Worm (Caenorhabditis elegans) whole organism, dauer: Measurements from ENCODE around the gene C30A5.10.

ENCODE experiments used
- unc-62 ChIP-seq: sonication (generic microtip); optimal IDR thresholded peaks from 2 replicates; lab custom pipeline; 2017; ENCODE audit warnings: missing biosample characterization, missing genetic modification reagents, missing genetic modification characterization

C30A5.10 gene

ce11 chrIII:8209775-8210174 lies at the start of gene C30A5.10:
Gene C30A5.10 (minus strand): TSS chrIII:8209875.
- TF ChIP-seq unc-62 (GFP tag; lab: Kevin White, UChicago), result no peak

DNA sequence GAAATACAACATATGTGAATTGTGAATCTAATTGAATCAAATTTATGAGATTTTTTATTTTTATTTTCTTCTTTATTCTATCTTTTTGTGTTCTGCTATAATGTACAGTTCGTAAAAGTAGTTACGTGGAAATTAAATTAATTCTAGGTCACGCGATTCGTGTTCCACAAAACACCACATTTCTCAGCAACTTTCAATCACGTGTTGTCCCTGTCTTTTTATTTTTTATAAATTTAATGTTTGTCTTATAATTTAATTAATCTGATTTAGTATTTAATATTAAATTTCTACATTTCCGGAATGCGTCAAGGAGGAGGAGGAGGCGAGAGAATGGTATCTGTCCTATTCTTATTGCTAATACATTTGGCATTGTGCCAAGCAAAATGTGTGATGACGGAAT lies 48.4 kb upstream of the C30A5.10 start, which contains the start of gene ncr-2:
ncr-2 (plus strand) TSS at position 301 of the 400 bp plus-strand sequence.
- TF ChIP-seq unc-62 (GFP tag; lab: Kevin White, UChicago), result no peak

ce11 chrIII:8254938-8255337 lies 45.3 kb upstream of the C30A5.10 start, which contains the start of gene F09G8.5:
Gene F09G8.5 (plus strand): TSS chrIII:8254975.
- TF ChIP-seq unc-62 (GFP tag; lab: Kevin White, UChicago), result no peak

DNA sequence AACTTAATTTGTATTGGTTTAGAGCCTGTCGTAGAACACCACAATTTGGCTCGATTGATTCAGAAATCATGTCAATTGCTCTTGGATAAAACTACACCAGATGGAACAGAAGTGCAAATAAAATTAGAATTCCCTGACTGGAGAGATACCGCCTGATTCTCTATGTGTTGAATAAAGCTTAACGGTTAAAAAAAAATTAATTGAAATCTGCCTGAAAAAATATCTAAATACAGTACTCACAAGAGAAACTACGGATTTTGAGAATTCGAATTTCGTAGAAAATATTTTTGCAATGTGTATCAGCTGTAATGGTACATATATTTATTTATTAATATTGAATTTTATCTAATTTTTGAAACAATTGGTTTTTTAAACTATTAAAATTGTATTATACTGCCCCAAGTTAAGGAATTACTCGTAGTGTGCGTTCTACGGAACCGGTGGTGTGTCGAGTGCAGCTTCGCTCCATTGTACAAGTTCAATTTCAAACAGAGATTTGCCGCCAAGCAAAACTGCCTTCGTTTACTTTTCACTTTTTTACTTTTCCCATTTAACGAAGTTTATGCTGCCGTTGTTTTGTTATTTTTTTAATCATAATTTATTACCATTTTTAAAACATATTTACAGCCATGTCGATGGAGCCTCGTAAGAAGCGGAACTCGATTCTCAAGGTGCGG lies 40.5 kb upstream of the C30A5.10 start, which contains the start of gene knl-1:
knl-1 (plus strand) TSS at position 626 of the 677 bp plus-strand sequence.
- TF ChIP-seq unc-62 (GFP tag; lab: Kevin White, UChicago), result no peak

DNA sequence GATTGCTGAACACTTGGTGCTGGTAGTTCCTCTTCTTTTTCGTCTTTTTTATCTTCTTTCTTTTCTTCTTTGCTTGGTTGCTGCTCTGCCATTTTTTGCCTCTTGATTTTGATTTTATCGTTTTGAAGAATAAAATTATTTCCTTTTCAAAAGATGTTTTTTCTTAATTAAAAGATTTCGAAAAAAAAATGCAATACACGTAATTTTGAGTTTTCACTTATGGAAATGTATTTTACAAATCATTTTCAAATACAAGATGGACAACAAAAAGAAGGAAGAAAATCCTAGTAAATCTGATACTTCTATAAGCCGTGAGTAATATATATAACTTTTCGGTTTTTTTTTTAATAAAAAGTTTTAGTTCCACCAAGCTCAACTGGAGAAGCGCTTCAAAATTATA lies 39.7 kb upstream of the C30A5.10 start, which contains the start of the genes C02F5.10 and C02F5.2:
C02F5.10 (minus strand) TSS at position 101 of the 400 bp plus-strand sequence.
C02F5.2 (plus strand) TSS at position 239 of the 400 bp plus-strand sequence.
- TF ChIP-seq unc-62 (GFP tag; lab: Kevin White, UChicago), result no peak

ce11 chrIII:8247051-8247450 lies 37.4 kb upstream of the C30A5.10 start, which contains the start of gene C02F5.13:
Gene C02F5.13 (plus strand): TSS chrIII:8247351.
- TF ChIP-seq unc-62 (GFP tag; lab: Kevin White, UChicago), result no peak

DNA sequence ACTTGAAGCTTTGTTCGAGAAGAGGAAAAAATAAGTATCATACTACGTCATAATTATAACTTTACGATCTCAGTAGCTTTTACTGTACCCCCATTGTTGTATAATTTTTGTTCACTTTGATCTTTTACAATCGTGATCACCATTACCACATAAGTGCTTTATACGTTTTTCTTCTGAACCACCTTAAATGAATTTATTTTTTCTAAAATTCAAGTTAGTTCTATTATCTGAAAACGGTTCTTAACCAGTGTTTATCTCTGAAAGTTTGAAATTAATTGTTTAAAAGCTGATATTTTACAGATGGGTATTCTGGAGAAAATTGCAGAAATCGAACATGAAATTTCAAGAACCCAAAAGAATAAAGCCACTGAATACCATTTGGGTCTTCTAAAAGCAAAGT lies 35.9 kb upstream of the C30A5.10 start, which contains the start of gene C02F5.3:
C02F5.3 (plus strand) TSS at position 301 of the 400 bp plus-strand sequence.
- no peak for TF ChIP-seq unc-62 (GFP tag; lab: Kevin White, UChicago)

ce11 chrIII:8244052-8244451 lies 34.4 kb upstream of the C30A5.10 start, which contains the start of the genes pbs-6 and cids-1:
Gene pbs-6 (minus strand): TSS chrIII:8244092.
Gene cids-1 (plus strand): TSS chrIII:8244445.
- no peak for TF ChIP-seq unc-62 (GFP tag; lab: Kevin White, UChicago)

DNA sequence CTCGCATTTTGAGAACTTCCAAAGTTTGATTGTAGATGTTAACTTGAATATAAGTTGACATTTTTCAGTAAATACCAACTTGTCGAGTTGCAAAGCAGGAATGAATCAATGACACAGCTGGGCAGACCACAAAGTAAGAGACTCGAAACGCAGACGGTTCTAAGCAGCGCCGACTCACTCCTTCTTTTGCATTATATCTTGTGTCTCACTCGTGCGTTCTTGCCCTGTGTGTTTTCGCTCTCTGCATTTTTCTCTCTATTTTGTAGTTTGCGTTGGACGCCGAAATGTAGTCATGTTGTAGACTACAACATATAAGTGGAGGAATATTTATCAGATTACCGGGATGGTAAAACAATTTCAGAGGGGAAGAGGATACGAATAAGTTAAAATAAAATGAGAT lies 33.1 kb upstream of the C30A5.10 start, which contains the start of gene C02F5.12:
C02F5.12 (minus strand) TSS at position 221 of the 400 bp plus-strand sequence.
- no peak for TF ChIP-seq unc-62 (GFP tag; lab: Kevin White, UChicago)

ce11 chrIII:8240948-8241347 lies 31.3 kb upstream of the C30A5.10 start:
- no peak for TF ChIP-seq unc-62 (GFP tag; lab: Kevin White, UChicago)

DNA sequence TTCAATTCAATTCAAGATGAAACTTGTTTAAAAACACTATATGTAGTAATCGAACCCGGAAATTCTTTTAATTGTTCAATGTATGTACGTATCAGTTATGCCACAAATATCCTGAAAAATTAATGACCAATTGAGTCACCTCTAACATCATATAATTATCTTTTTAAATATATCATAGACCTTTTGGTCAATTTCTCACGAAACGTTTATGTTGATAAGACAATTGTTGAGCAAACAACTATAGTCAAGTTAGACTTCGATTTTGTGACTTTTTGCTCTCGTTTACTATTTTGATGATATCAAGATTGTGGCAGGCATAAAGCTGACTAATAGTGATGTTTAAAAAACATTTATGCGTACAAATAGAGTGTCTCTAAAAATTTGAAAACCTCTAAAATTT lies 30.6 kb upstream of the C30A5.10 start:
- no peak for TF ChIP-seq unc-62 (GFP tag; lab: Kevin White, UChicago)

DNA sequence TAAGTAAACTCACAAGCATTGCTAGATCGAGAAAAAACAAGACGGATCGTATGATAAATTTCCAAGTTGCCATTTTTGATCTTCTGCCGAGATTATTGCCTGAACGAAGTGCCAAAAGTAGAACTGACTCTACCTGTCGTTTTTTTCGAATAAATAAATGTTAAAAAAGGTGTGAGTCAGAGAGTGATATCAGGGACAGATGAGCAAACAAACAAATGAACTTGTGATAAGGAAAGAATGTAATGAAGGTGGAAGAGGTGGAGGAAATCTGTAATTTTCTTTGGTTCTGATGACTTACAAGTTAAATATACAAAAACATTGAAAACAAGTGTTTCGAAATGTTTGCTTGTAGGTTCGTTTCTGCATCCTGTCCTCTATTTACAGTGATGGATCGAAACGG lies 29.6 kb upstream of the C30A5.10 start, which contains the start of gene tsp-1:
tsp-1 (minus strand) TSS at position 99 of the 400 bp plus-strand sequence.
- TF ChIP-seq unc-62 (GFP tag; lab: Kevin White, UChicago), result no peak

DNA sequence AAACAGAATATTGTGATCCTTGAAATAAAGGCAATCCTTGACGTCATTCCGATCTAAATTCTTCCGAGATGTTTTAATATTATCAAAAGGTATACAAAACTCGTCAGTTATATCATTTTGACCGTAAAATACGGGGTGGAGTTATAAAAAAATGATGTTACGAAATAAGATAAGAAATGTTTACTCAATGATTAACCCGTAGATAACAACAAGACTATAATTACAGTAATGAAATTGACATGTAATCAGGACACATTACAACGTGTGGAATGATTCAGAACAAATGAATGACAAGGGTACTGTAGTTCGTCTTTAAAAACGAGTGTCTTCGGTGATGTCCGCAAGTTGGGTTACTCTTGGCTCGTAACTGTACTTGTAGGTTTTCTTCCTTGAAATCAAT lies 28.2 kb upstream of the C30A5.10 start, which contains the start of gene tsp-2:
tsp-2 (minus strand) TSS at position 109 of the 400 bp plus-strand sequence.
- TF ChIP-seq unc-62 (GFP tag; lab: Kevin White, UChicago), result no peak

ce11 chrIII:8235880-8236279 lies 26.2 kb upstream of the C30A5.10 start, which contains the start of gene C02F5.5:
Gene C02F5.5 (plus strand): TSS chrIII:8236180.
- no peak for TF ChIP-seq unc-62 (GFP tag; lab: Kevin White, UChicago)

- TF ChIP-seq unc-62 (GFP tag; lab: Kevin White, UChicago), result no peak
These were observed 25.7 kb upstream of the C30A5.10 start, which contains the start of gene C02F5.14 for ce11 chrIII:8235358-8235757. Gene C02F5.14 (minus strand): TSS chrIII:8235514.

DNA sequence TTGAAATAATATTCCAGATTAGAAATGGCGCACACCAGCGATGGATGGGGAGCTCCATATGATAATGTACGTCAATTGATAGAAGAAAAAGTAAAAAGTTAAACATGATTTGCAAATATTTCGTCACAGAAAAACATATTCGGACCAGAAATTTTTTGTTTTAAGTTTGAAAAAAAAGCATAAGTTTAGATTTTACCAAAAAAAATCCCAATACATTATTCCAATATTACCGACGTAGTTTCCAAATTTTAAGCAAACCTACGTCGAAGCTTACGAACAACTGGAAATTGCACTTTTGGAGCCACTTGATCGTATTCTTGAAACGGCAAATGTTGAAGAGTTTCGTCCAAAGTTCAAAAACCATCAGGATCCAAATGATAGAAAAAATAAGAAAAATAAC lies 23.0 kb upstream of the C30A5.10 start, which contains the start of gene henn-1:
henn-1 (plus strand) TSS at position 18 of the 400 bp plus-strand sequence.
- no peak for TF ChIP-seq unc-62 (GFP tag; lab: Kevin White, UChicago)
